Fruit fly (Drosophila melanogaster) whole organism, embryonic: Measurements from ENCODE around the gene Bx42.

Source experiments
- ATbp ChIP-seq: fragments of 200-800 bp; sonication (Bioruptor generic); optimal IDR thresholded peaks from 2 replicates; lab custom pipeline; 2017; ENCODE audit warnings: missing biosample characterization, mild to moderate bottlenecking, missing genetic modification characterization, missing genetic modification reagents
- Abd-B ChIP-seq: fragments of 200-800 bp; sonication (Bioruptor generic); optimal IDR thresholded peaks from 2 replicates; lab custom pipeline; 2018; ENCODE audit warnings: missing biosample characterization, mild to moderate bottlenecking, missing genetic modification characterization, moderate library complexity
- Ada2b ChIP-seq: fragments of 200-800 bp; sonication (Bioruptor generic); IDR thresholded peaks from 2 replicates; pipeline ENCODE4 v1.3.6; 2022; ENCODE audit warnings: missing biosample characterization, missing genetic modification characterization
- Atf-2 ChIP-seq: fragments of 200-800 bp; sonication (Bioruptor generic); optimal IDR thresholded peaks from 2 replicates; lab custom pipeline; 2016; ENCODE audit warnings: missing biosample characterization, missing genetic modification characterization
- Bdp1 ChIP-seq: fragments of 200-800 bp; sonication (Bioruptor generic); optimal IDR thresholded peaks from 3 replicates; lab custom pipeline; 2016; ENCODE audit warnings: missing biosample characterization, missing genetic modification characterization
- CG10147 ChIP-seq: fragments of 200-800 bp; sonication (Bioruptor generic); optimal IDR thresholded peaks from 2 replicates; lab custom pipeline; 2019; ENCODE audit warnings: missing biosample characterization, mild to moderate bottlenecking, missing genetic modification characterization, moderate library complexity
- CG10267 ChIP-seq: fragments of 200-800 bp; sonication (Bioruptor generic); optimal IDR thresholded peaks from 2 replicates; lab custom pipeline; 2018; ENCODE audit warnings: missing biosample characterization, mild to moderate bottlenecking, missing genetic modification characterization, moderate library complexity
- CG10274 ChIP-seq: fragments of 200-800 bp; sonication (Bioruptor generic); optimal IDR thresholded peaks from 3 replicates; lab custom pipeline; 2017; ENCODE audit warnings: missing biosample characterization, mild to moderate bottlenecking, missing genetic modification characterization
- CG10431 ChIP-seq: fragments of 200-800 bp; sonication (Bioruptor generic); optimal IDR thresholded peaks from 3 replicates; lab custom pipeline; 2018; ENCODE audit warnings: missing biosample characterization, mild to moderate bottlenecking, missing genetic modification characterization
- CG11247 ChIP-seq: fragments of 200-800 bp; sonication (Bioruptor generic); IDR thresholded peaks from 2 replicates; pipeline ENCODE4 v1.3.6; 2022; ENCODE audit warnings: missing biosample characterization, missing genetic modification characterization
- CG11504 ChIP-seq: fragments of 200-800 bp; sonication (Bioruptor generic); optimal IDR thresholded peaks from 3 replicates; lab custom pipeline; 2019; ENCODE audit warnings: missing biosample characterization, mild to moderate bottlenecking, missing genetic modification characterization, moderate library complexity
- CG12236 ChIP-seq: fragments of 200-800 bp; sonication (Bioruptor generic); optimal IDR thresholded peaks from 2 replicates; lab custom pipeline; 2016; ENCODE audit warnings: missing biosample characterization, missing genetic modification characterization
- CG12659 ChIP-seq: fragments of 200-800 bp; sonication (Bioruptor generic); optimal IDR thresholded peaks from 3 replicates; lab custom pipeline; 2017; ENCODE audit warnings: mild to moderate bottlenecking, missing biosample characterization, missing genetic modification reagents, missing genetic modification characterization
- CG3163 ChIP-seq: fragments of 200-800 bp; sonication (Bioruptor generic); optimal IDR thresholded peaks from 3 replicates; lab custom pipeline; 2016; ENCODE audit warnings: missing biosample characterization, missing genetic modification characterization
- CG6175 ChIP-seq: fragments of 200-800 bp; sonication (Bioruptor generic); IDR thresholded peaks from 3 replicates; pipeline ENCODE4 v1.3.6; 2022; ENCODE audit warnings: missing biosample characterization, missing genetic modification characterization
- CG6683 ChIP-seq: fragments of 200-800 bp; sonication (Bioruptor generic); optimal IDR thresholded peaks from 2 replicates; lab custom pipeline; 2017; ENCODE audit warnings: missing biosample characterization, mild to moderate bottlenecking, missing genetic modification characterization, missing genetic modification reagents
- CHES-1-like ChIP-seq: fragments of 200-800 bp; sonication (Bioruptor generic); optimal IDR thresholded peaks from 2 replicates; lab custom pipeline; 2016; ENCODE audit warnings: missing biosample characterization, missing genetic modification characterization
- D19A ChIP-seq: fragments of 200-800 bp; optimal IDR thresholded peaks from 3 replicates; lab custom pipeline; 2019; ENCODE audit warnings: missing biosample characterization, mild to moderate bottlenecking, missing genetic modification characterization, moderate library complexity
- Dbx ChIP-seq: fragments of 200-800 bp; sonication (Bioruptor generic); IDR thresholded peaks from 3 replicates; pipeline ENCODE4 v1.3.6; 2022; ENCODE audit warnings: missing biosample characterization, missing genetic modification characterization
- Eip74EF ChIP-seq, 2 experiments: fragments of 200-800 bp in 1 of 2; fragments of >200 bp in 1 of 2; sonication (Bioruptor generic) in 1 of 2; optimal IDR thresholded peaks; 2 replicates each; lab custom pipeline; 2017 to 2019; ENCODE audit warnings: missing biosample characterization in 2 of 2, missing genetic modification characterization in 2 of 2, mild to moderate bottlenecking in 1 of 2, moderate library complexity in 1 of 2
- Hr39 ChIP-seq: fragments of >200 bp; optimal IDR thresholded peaks from 2 replicates; lab custom pipeline; 2017
- Med ChIP-seq: fragments of 200-800 bp; sonication (Bioruptor generic); peaks from one replicate; lab custom pipeline; 2016; ENCODE audit warnings: missing biosample characterization, missing genetic modification characterization, mild to moderate bottlenecking, inconsistent platforms, moderate library complexity
- Myb ChIP-seq: fragments of 200-800 bp; sonication (Bioruptor generic); optimal IDR thresholded peaks from 2 replicates; lab custom pipeline; 2016; ENCODE audit warnings: missing biosample characterization, missing genetic modification characterization
- Sox100B ChIP-seq: fragments of 200-800 bp; sonication (Bioruptor generic); optimal IDR thresholded peaks from 3 replicates; lab custom pipeline; 2018; ENCODE audit warnings: missing biosample characterization, mild to moderate bottlenecking, missing genetic modification characterization
- ac ChIP-seq: fragments of 200-800 bp; sonication (Bioruptor generic); optimal IDR thresholded peaks from 3 replicates; lab custom pipeline; 2017; ENCODE audit warnings: missing biosample characterization, mild to moderate bottlenecking, missing genetic modification characterization
- ase ChIP-seq: fragments of 200-800 bp; sonication (Bioruptor generic); IDR thresholded peaks from 3 replicates; pipeline ENCODE4 v1.3.6; 2022; ENCODE audit warnings: missing biosample characterization, missing genetic modification characterization
- bab2 ChIP-seq: fragments of 200-800 bp; sonication (Bioruptor generic); optimal IDR thresholded peaks from 2 replicates; lab custom pipeline; 2016; ENCODE audit warnings: missing biosample characterization, missing genetic modification characterization
- bigmax ChIP-seq: fragments of 200-800 bp; sonication (Bioruptor generic); optimal IDR thresholded peaks from 2 replicates; lab custom pipeline; 2018; ENCODE audit warnings: missing biosample characterization, mild to moderate bottlenecking, missing genetic modification characterization
- bsh ChIP-seq, 2 experiments: fragments of 200-800 bp; sonication (Bioruptor generic); optimal IDR thresholded peaks; 2 replicates each; lab custom pipeline; 2017 to 2018; ENCODE audit warnings: mild to moderate bottlenecking in 2 of 2, missing biosample characterization in 2 of 2, missing genetic modification characterization in 2 of 2, moderate library complexity in 1 of 2
- chinmo ChIP-seq: fragments of 200-800 bp; sonication (Bioruptor generic); IDR thresholded peaks from 4 replicates; pipeline ENCODE4 v1.3.6; 2022; ENCODE audit warnings: missing biosample characterization, missing genetic modification characterization; ENCODE audit not compliant: partially characterized antibody
- corto ChIP-seq: fragments of 200-800 bp; sonication (Bioruptor generic); optimal IDR thresholded peaks from 2 replicates; lab custom pipeline; 2016; ENCODE audit warnings: missing biosample characterization, mild to moderate bottlenecking, missing genetic modification characterization, moderate library complexity
- croc ChIP-seq: fragments of 200-800 bp; sonication (Bioruptor generic); conservative IDR thresholded peaks from 3 replicates; pipeline ENCODE4 v1.3.6; 2022; ENCODE audit warnings: missing biosample characterization, missing genetic modification characterization
- crp ChIP-seq, 2 experiments: fragments of 200-800 bp; sonication (Bioruptor generic); optimal IDR thresholded peaks; 2 replicates in 1 of 2; 3 replicates in 1 of 2; lab custom pipeline; 2017; ENCODE audit warnings: missing biosample characterization in 2 of 2, missing genetic modification characterization in 2 of 2, mild to moderate bottlenecking in 1 of 2, moderate library complexity in 1 of 2
- cwo ChIP-seq: fragments of 200-800 bp; sonication (Bioruptor generic); optimal IDR thresholded peaks from 3 replicates; lab custom pipeline; 2017; ENCODE audit warnings: missing biosample characterization, missing genetic modification characterization, mild to moderate bottlenecking, moderate library complexity, missing genetic modification reagents
- da ChIP-seq: fragments of 200-800 bp; sonication (Bioruptor generic); optimal IDR thresholded peaks from 2 replicates; lab custom pipeline; 2016; ENCODE audit warnings: missing biosample characterization, missing genetic modification characterization
- en ChIP-seq: fragments of 200-800 bp; sonication (Bioruptor generic); optimal IDR thresholded peaks from 2 replicates; lab custom pipeline; 2016; ENCODE audit warnings: missing biosample characterization, missing genetic modification characterization
- eve ChIP-seq, 2 experiments: fragments of >200 bp; optimal IDR thresholded peaks; 2 replicates each; lab custom pipeline; 2017; ENCODE audit warnings: missing biosample characterization in 2 of 2, missing genetic modification characterization in 2 of 2
- fru ChIP-seq: fragments of >200 bp; optimal IDR thresholded peaks from 2 replicates; lab custom pipeline; 2017
- ham ChIP-seq: fragments of 200-800 bp; sonication (Bioruptor generic); IDR thresholded peaks from 2 replicates; pipeline ENCODE4 v1.3.6; 2022; ENCODE audit warnings: missing biosample characterization, missing genetic modification characterization
- ken ChIP-seq: fragments of 200-800 bp; sonication (Bioruptor generic); IDR thresholded peaks from 3 replicates; pipeline ENCODE4 v1.3.6; 2022; ENCODE audit warnings: missing biosample characterization, missing genetic modification characterization
- lola ChIP-seq, 3 experiments: fragments of >200 bp in 2 of 3; fragments of 200-800 bp in 1 of 3; sonication (Bioruptor generic) in 1 of 3; optimal IDR thresholded peaks; 2 replicates each; lab custom pipeline; 2017 to 2019; ENCODE audit warnings: missing biosample characterization in 3 of 3, missing genetic modification characterization in 3 of 3, mild to moderate bottlenecking in 1 of 3, moderate library complexity in 1 of 3
- nerfin-2 ChIP-seq: fragments of 200-800 bp; sonication (Bioruptor generic); IDR thresholded peaks from 2 replicates; pipeline ENCODE4 v1.3.6; 2022; ENCODE audit warnings: missing biosample characterization, missing genetic modification characterization; ENCODE audit not compliant: partially characterized antibody
- pros ChIP-seq: fragments of 200-800 bp; sonication (Bioruptor generic); optimal IDR thresholded peaks from 3 replicates; lab custom pipeline; 2019; ENCODE audit warnings: missing biosample characterization, mild to moderate bottlenecking, missing genetic modification characterization, moderate library complexity
- seq ChIP-seq: fragments of 200-800 bp; sonication (Bioruptor generic); IDR thresholded peaks from 2 replicates; pipeline ENCODE4 v1.3.6; 2022; ENCODE audit warnings: missing biosample characterization, missing genetic modification characterization
- sim ChIP-seq: fragments of 200-800 bp; sonication (Bioruptor generic); IDR thresholded peaks from 2 replicates; pipeline ENCODE4 v1.3.6; 2022; ENCODE audit warnings: missing biosample characterization, missing genetic modification characterization
- sna ChIP-seq: fragments of 200-800 bp; sonication (Bioruptor generic); IDR thresholded peaks from 2 replicates; pipeline ENCODE4 v1.3.6; 2022; ENCODE audit warnings: missing biosample characterization, missing genetic modification characterization; ENCODE audit not compliant: partially characterized antibody
- usp ChIP-seq: fragments of >200 bp; optimal IDR thresholded peaks from 2 replicates; lab custom pipeline; 2017; ENCODE audit warnings: missing biosample characterization, missing genetic modification characterization
- vvl ChIP-seq: fragments of 200-800 bp; sonication (Bioruptor generic); IDR thresholded peaks from 2 replicates; pipeline ENCODE4 v1.3.6; 2022; ENCODE audit warnings: missing biosample characterization, missing genetic modification characterization
- z ChIP-seq: fragments of 200-800 bp; sonication (Bioruptor generic); IDR thresholded peaks from 3 replicates; pipeline ENCODE4 v1.3.6; 2022; ENCODE audit warnings: missing biosample characterization, missing genetic modification characterization
- zen2 ChIP-seq: fragments of 200-800 bp; sonication (Bioruptor generic); IDR thresholded peaks from 3 replicates; pipeline ENCODE4 v1.3.6; 2022; ENCODE audit warnings: missing biosample characterization, missing genetic modification characterization; ENCODE audit not compliant: partially characterized antibody

Gene Bx42

DNA sequence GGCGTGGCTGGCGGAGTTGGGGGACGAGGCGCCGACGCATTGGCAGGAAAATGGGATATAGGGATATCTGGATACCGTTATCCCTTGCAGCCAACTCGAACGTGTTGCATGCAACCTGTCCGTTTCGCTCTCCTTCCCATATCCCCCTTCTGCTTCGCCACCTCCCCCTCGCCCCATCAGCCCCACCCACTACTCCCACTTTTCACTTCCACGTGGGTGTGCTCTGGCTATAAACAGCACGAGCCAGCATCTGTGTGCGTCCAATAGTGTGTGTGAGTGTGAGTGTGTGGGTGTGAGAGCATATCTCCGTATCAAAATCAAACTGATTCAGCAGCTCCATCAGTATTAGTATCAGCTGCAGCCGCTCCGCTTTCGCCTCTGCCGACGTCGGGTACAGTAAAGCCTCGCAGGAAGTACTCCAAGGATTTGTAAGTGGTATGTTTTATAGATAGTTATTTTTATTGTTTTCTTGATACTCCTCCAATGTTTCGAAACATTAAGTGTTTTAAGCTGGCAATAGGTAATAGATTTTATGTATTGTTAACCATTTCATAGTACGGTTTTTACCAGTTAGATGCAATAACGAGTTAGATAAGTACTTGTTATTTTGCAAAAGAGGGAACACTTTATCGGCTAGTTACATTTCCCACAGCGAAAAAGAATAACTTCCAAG is 12.7 kb upstream of the Bx42 start (continued):
- no peak for TF ChIP-seq lola (GFP tag; optimal IDR thresholded peaks at IDR 0.05; lab: Kevin White, UChicago)
- TF ChIP-seq CG10147 (GFP tag; lab: Kevin White, UChicago) = peak; percentile 59
- no peak for TF ChIP-seq Bdp1 (GFP tag; lab: Kevin White, UChicago)
- TF ChIP-seq bsh (GFP tag; optimal IDR thresholded peaks at IDR 0.05; lab: Kevin White, UChicago) = peak; percentile 18 to 64
- no peak for TF ChIP-seq crp (GFP tag; optimal IDR thresholded peaks at IDR 0.05; lab: Kevin White, UChicago)
- no peak for TF ChIP-seq Hr39
- no peak for TF ChIP-seq ham (GFP tag; lab: Robert Waterston, UW)
- TF ChIP-seq CG10431 (GFP tag; lab: Kevin White, UChicago) = no peak
- no peak for TF ChIP-seq sim (GFP tag; lab: Robert Waterston, UW)
- no peak for TF ChIP-seq zen2 (GFP tag; lab: Robert Waterston, UW)
- TF ChIP-seq CG6175 = no peak
- peak in 1 of 2 experiments; percentile 74 for TF ChIP-seq Eip74EF (GFP tag; optimal IDR thresholded peaks at IDR 0.05; lab: Kevin White, UChicago)
- no peak for TF ChIP-seq usp
- TF ChIP-seq Med = peak; percentile 58
- no peak for TF ChIP-seq bigmax (GFP tag; lab: Kevin White, UChicago)
- no peak for TF ChIP-seq en (GFP tag; lab: Kevin White, UChicago)
- TF ChIP-seq pros (GFP tag; lab: Kevin White, UChicago) = no peak
- no peak for TF ChIP-seq CHES-1-like (GFP tag; lab: Kevin White, UChicago)
- peak; percentile 55 for TF ChIP-seq Sox100B (GFP tag; lab: Kevin White, UChicago)
- TF ChIP-seq ken = no peak
- TF ChIP-seq chinmo (GFP tag; lab: Robert Waterston, UW) = 0 out of 4 replicates have a peak, but pooled peaks have one; percentile 49
- no peak for TF ChIP-seq ac
- TF ChIP-seq Dbx (GFP tag; lab: Robert Waterston, UW) = no peak
- TF ChIP-seq CG12659 (GFP tag; lab: Kevin White, UChicago) = no peak
- peak; percentile 20 for TF ChIP-seq CG10274
- TF ChIP-seq D19A (tag; lab: Kevin White, UChicago) = peak; percentile 53
- TF ChIP-seq CG3163 = no peak
- no peak for TF ChIP-seq eve (GFP tag; optimal IDR thresholded peaks at IDR 0.05; lab: Kevin White, UChicago)
- TF ChIP-seq fru (lab: Kevin White, UChicago) = no peak
- TF ChIP-seq CG6683 (GFP tag; lab: Kevin White, UChicago) = no peak
- TF ChIP-seq Abd-B (GFP tag; lab: Kevin White, UChicago) = peak; percentile 47
- no peak for TF ChIP-seq sna (GFP tag; lab: Robert Waterston, UW)
- TF ChIP-seq CG11247 (GFP tag; lab: Robert Waterston, UW) = no peak
- TF ChIP-seq croc (GFP tag; lab: Robert Waterston, UW) = no peak
- TF ChIP-seq ase (GFP tag; lab: Robert Waterston, UW) = no peak
- no peak for TF ChIP-seq da (GFP tag; lab: Kevin White, UChicago)
- TF ChIP-seq Myb = no peak
- TF ChIP-seq ATbp (GFP tag; lab: Kevin White, UChicago) = no peak
- TF ChIP-seq seq (GFP tag; lab: Robert Waterston, UW) = no peak
- no peak for TF ChIP-seq Ada2b (GFP tag; lab: Robert Waterston, UW)
- peak; percentile 28 for TF ChIP-seq cwo (GFP tag; lab: Kevin White, UChicago)
- no peak for TF ChIP-seq CG12236 (GFP tag; lab: Kevin White, UChicago)
- TF ChIP-seq CG11504 = peak; percentile 71
- no peak for TF ChIP-seq nerfin-2 (GFP tag; lab: Robert Waterston, UW)
- TF ChIP-seq z (GFP tag; lab: Robert Waterston, UW) = no peak
- no peak for TF ChIP-seq bab2 (GFP tag; lab: Kevin White, UChicago)
- TF ChIP-seq vvl (GFP tag; lab: Robert Waterston, UW) = no peak
- no peak for TF ChIP-seq corto
- peak; percentile 16 for TF ChIP-seq CG10267 (tag; lab: Kevin White, UChicago)
- no peak for TF ChIP-seq Atf-2 (GFP tag; lab: Kevin White, UChicago)
